Worm (Caenorhabditis elegans) whole organism, mixed stage, embryonic: Measurements from ENCODE around the gene F45G2.8.

ENCODE experiments used
- drap-1 ChIP-seq: fragments of 200-800 bp; sonication (Bioruptor generic); optimal IDR thresholded peaks from 3 replicates; lab custom pipeline; 2018; ENCODE audit warnings: mild to moderate bottlenecking, missing genetic modification characterization, missing compliant biosample characterization
- elt-1 ChIP-seq: sonication (generic microtip); optimal IDR thresholded peaks from 2 replicates; lab custom pipeline; 2017; ENCODE audit warnings: missing genetic modification characterization, mild to moderate bottlenecking, missing compliant biosample characterization, antibody characterized with exemption, moderate library complexity, borderline replicate concordance; ENCODE audit not compliant: insufficient read depth
- lin-13 ChIP-seq: fragments of 150-350 bp; optimal IDR thresholded peaks from 2 replicates; lab custom pipeline; 2014; ENCODE audit warnings: missing biosample characterization, missing genetic modification characterization
- lin-32 ChIP-seq: fragments of 200-800 bp; sonication (Bioruptor generic); optimal IDR thresholded peaks from 2 replicates; lab custom pipeline; 2018; ENCODE audit warnings: mild to moderate bottlenecking, missing genetic modification characterization, missing compliant biosample characterization
- snpc-4 ChIP-seq: fragments of 150-350 bp; optimal IDR thresholded peaks from 2 replicates; lab custom pipeline; 2014; ENCODE audit warnings: missing biosample characterization, missing genetic modification characterization

DNA sequence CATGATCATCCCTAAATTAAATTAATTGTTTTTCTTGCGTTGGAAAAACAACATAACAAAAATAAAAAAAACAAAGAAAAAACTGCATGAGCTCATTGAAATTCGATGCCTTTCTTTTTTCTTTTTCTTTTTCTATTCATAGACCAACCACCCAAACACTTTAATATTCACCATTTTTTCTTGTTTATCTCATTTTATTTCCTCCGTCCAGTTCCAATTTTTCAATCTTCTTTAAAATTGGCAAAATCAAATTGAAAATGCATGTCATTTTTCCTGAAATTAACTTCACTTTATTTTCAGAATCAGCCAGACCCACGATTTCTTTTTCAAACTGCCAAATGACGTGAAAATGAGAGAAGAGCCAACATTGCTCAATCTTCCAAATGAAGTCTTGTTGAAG is 49.6 kb downstream of the F45G2.8 start, which contains the start of gene T03F6.4:
- TF ChIP-seq drap-1 (no peak), lin-32 (no peak), lin-13 (tag; lab: Kevin White, UChicago) (no peak), elt-1 (tag; lab: Kevin White, UChicago) (no peak), snpc-4 (no peak)
